Fruit fly (Drosophila melanogaster): ENCODE results near the gene CG2310.

The CG2310 gene

dm6 chr3R:29519332-29519731 is 26.0 kb upstream of the CG2310 start (continued):
- TF ChIP-seq Pdp1 (GFP tag; optimal IDR thresholded peaks at IDR 0.05) (no peak), nerfin-1 (tag; optimal IDR thresholded peaks at IDR 0.05) (no peak), CG10366 (GFP tag; IDR thresholded peaks at IDR 0.05) (peak; percentile 30; the same call in 1 of the 2 replicates), jigr1 (GFP tag; IDR thresholded peaks at IDR 0.05) (0 out of 3 replicates have a peak, but pooled peaks have one; percentile 25), CG32532 (GFP tag; IDR thresholded peaks at IDR 0.05) (no peak), CG7271 (tag; optimal IDR thresholded peaks at IDR 0.05) (peak; percentile 29), Tbp (GFP tag; optimal IDR thresholded peaks at IDR 0.05) (no peak), Myb (GFP tag; optimal IDR thresholded peaks at IDR 0.05) (no peak), prd (optimal IDR thresholded peaks at IDR 0.05) (no peak), prd (GFP tag; IDR thresholded peaks at IDR 0.05) (peak; percentile 64; the same call in 2 of the 3 replicates), luna (GFP tag; optimal IDR thresholded peaks at IDR 0.05) (no peak), slp2 (GFP tag; optimal IDR thresholded peaks at IDR 0.05) (no peak), CG11695 (GFP tag; IDR thresholded peaks at IDR 0.05) (no peak), mirr (GFP tag; optimal IDR thresholded peaks at IDR 0.05) (no peak), CG1529 (GFP tag; optimal IDR thresholded peaks at IDR 0.05) (peak; percentile 3), emc (GFP tag; optimal IDR thresholded peaks at IDR 0.05) (no peak), CG3838 (GFP tag; optimal IDR thresholded peaks at IDR 0.05) (no peak), CoRest (tag; optimal IDR thresholded peaks at IDR 0.05) (peak; percentile 20), Awh (GFP tag; IDR thresholded peaks at IDR 0.05) (0 out of 2 replicates have a peak, but pooled peaks have one; percentile 28), sd (tag; optimal IDR thresholded peaks at IDR 0.05) (no peak), schlank (tag; optimal IDR thresholded peaks at IDR 0.05) (no peak), Xbp1 (GFP tag; optimal IDR thresholded peaks at IDR 0.05) (peak; percentile 27), Dip2 (GFP tag; IDR thresholded peaks at IDR 0.05) (no peak), dmrt11E (tag; optimal IDR thresholded peaks at IDR 0.05) (peak; percentile 75), bsh (GFP tag; optimal IDR thresholded peaks at IDR 0.05) (peak; percentile 3 to 57), Stat92E (GFP tag; optimal IDR thresholded peaks at IDR 0.05) (no peak), CG17385 (GFP tag; optimal IDR thresholded peaks at IDR 0.05) (peak; percentile 4), lbe (GFP tag; optimal IDR thresholded peaks at IDR 0.05) (peak; percentile 46), gsb-n (tag; optimal IDR thresholded peaks at IDR 0.05) (peak; percentile 36), Camta (GFP tag; optimal IDR thresholded peaks at IDR 0.05) (no peak), Ada2b (GFP tag; IDR thresholded peaks at IDR 0.05) (peak; percentile 33; the same call in 1 of the 2 replicates), CG18262 (tag; optimal IDR thresholded peaks at IDR 0.05) (peak; percentile 61), CG16779 (GFP tag; IDR thresholded peaks at IDR 0.05) (no peak), phol (tag; optimal IDR thresholded peaks at IDR 0.05) (peak; percentile 62), amos (GFP tag; IDR thresholded peaks at IDR 0.05; ENCODE audit: partially characterized antibody) (no peak), Opbp (GFP tag; IDR thresholded peaks at IDR 0.05; ENCODE audit: partially characterized antibody) (no peak), pzg (GFP tag; optimal IDR thresholded peaks at IDR 0.05) (no peak), zf30C (GFP tag; optimal IDR thresholded peaks at IDR 0.05) (no peak), fd96Cb (tag; optimal IDR thresholded peaks at IDR 0.05) (peak; percentile 40), yki (optimal IDR thresholded peaks at IDR 0.05) (no peak), Hmx (GFP tag; optimal IDR thresholded peaks at IDR 0.05) (no peak), Atf6 (GFP tag; IDR thresholded peaks at IDR 0.05) (no peak), CG5953 (GFP tag; IDR thresholded peaks at IDR 0.05) (0 out of 2 replicates have a peak, but pooled peaks have one; percentile 20), vvl (GFP tag; IDR thresholded peaks at IDR 0.05) (0 out of 2 replicates have a peak, but pooled peaks have one; percentile 22), Hr51 (GFP tag; optimal IDR thresholded peaks at IDR 0.05) (peak in 1 of 2 experiments; percentile 53), CG17802 (tag; optimal IDR thresholded peaks at IDR 0.05) (no peak), jumu (GFP tag; optimal IDR thresholded peaks at IDR 0.05) (no peak), Rx (GFP tag; IDR thresholded peaks at IDR 0.05) (no peak), kay (GFP tag; optimal IDR thresholded peaks at IDR 0.05) (no peak), corto (GFP tag; optimal IDR thresholded peaks at IDR 0.05) (peak; percentile 24), Ets97D (GFP tag; optimal IDR thresholded peaks at IDR 0.05) (no peak)
